Worm (Caenorhabditis elegans) whole organism, midembryonic: ENCODE measurements around the gene grd-2.

Experiments used
- T22C8.4 ChIP-seq: fragments of 200-800 bp; sonication (Bioruptor generic); IDR thresholded peaks from 2 replicates; pipeline ENCODE4 v1.3.6; 2022; ENCODE audit warnings: missing genetic modification characterization, missing compliant biosample characterization
- cog-1 ChIP-seq: sonication (generic microtip); optimal IDR thresholded peaks from 2 replicates; lab custom pipeline; 2016; ENCODE audit warnings: missing genetic modification characterization, missing compliant biosample characterization
- flt-1 ChIP-seq: fragments of 200-800 bp; sonication (Bioruptor generic); IDR thresholded peaks from 2 replicates; pipeline ENCODE4 v1.3.6; 2022; ENCODE audit warnings: missing genetic modification characterization, missing compliant biosample characterization
- klf-2 ChIP-seq: fragments of 200-800 bp; sonication (Bioruptor generic); conservative IDR thresholded peaks from 2 replicates; pipeline ENCODE4 v1.3.6; 2022; ENCODE audit warnings: missing genetic modification reagents, missing genetic modification characterization, missing compliant biosample characterization
- med-1 ChIP-seq: sonication (generic microtip); optimal IDR thresholded peaks from 2 replicates; lab custom pipeline; 2017; ENCODE audit warnings: missing genetic modification characterization, mild to moderate bottlenecking, missing compliant biosample characterization, antibody characterized with exemption, missing genetic modification reagents; ENCODE audit not compliant: insufficient read depth
- ref-1 ChIP-seq: fragments of 200-800 bp; sonication (Bioruptor generic); conservative IDR thresholded peaks from 2 replicates; pipeline ENCODE4 v1.3.6; 2022; ENCODE audit warnings: missing genetic modification reagents, missing genetic modification characterization, missing compliant biosample characterization
- tab-1 ChIP-seq: fragments of 200-800 bp; sonication (Bioruptor generic); IDR thresholded peaks from 2 replicates; pipeline ENCODE4 v1.3.6; 2022; ENCODE audit warnings: missing genetic modification characterization, missing compliant biosample characterization
- ztf-23 ChIP-seq: fragments of 200-800 bp; sonication (Bioruptor generic); IDR thresholded peaks from 2 replicates; pipeline ENCODE4 v1.3.6; 2022; ENCODE audit warnings: missing genetic modification reagents, missing genetic modification characterization, missing compliant biosample characterization
- ztf-29 ChIP-seq: fragments of 200-800 bp; sonication (Bioruptor generic); IDR thresholded peaks from 2 replicates; pipeline ENCODE4 v1.3.6; 2022; ENCODE audit warnings: missing genetic modification reagents, missing genetic modification characterization, missing compliant biosample characterization

The grd-2 gene

DNA sequence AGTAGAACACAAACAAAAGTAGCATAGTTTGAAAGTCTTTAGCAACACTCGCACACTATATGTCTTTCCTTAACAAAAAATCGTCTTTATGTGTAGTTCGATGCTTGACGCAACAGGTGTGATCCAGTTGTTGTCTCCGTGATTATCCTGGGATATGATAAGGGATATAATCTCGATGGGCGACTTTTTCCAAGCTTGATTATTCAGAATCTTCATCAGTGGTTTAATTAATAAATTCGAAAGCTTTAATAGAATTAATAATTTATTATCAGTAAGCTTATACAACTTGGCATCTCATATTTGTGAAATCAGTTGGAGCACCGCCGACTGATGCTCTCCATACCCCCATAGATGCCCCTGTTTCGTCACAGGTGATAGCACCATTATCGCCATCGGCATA, 9.0 kb downstream of the grd-2 start, which contains the start of gene F46B3.7:
Gene F46B3.7 (minus strand): TSS at position 101 of the 400 bp plus-strand sequence.
- no peak for TF ChIP-seq cog-1 (tag; lab: Kevin White, UChicago)

DNA sequence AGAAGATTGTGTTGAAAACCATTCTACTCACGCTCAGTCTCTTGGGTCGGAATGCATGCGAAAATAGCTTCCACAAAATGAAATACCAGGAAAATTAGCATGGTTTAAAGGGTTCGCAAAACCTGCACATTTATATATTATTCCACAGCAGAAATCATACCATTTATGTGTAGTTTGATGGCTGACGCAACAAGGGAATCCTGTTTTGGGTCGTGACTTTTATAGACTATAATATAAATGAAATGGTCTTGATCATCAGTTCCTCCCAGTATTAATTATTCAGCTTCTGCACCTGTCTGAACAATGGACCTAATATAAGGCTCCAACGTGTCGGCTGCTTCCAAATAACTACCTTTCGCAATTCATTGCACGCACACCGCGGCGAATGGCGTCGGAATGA, 13.5 kb downstream of the grd-2 start, which contains the start of gene F46B3.8:
Gene F46B3.8 (minus strand): TSS at position 101 of the 400 bp plus-strand sequence.
- TF ChIP-seq tab-1 (no peak), ref-1 (no peak), flt-1 (GFP tag; lab: Robert Waterston, UW) (no peak), T22C8.4 (GFP tag; lab: Robert Waterston, UW) (no peak), med-1 (GFP tag; lab: Kevin White, UChicago) (no peak), ztf-23 (GFP tag; lab: Robert Waterston, UW) (no peak), ztf-29 (no peak), cog-1 (tag; lab: Kevin White, UChicago) (no peak), klf-2 (GFP tag; lab: Robert Waterston, UW) (no peak)

DNA sequence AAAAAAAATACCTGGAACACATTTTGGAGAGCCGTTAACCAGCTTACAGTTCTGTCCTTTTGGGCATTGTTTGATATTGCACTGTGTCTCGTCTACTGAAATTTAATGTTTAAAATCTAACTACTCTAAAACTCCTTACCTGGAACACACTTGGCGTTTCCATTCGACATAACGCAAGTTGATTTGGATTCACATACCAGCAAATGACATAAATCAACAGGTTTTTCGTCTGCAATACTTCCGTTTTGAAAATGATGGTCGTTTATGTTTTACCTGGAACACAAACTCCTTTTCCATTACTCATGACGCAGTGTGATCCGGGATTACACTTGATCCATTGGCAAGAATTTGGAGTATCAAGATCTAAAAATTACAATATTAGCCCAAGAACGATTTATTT, 15.7 kb downstream of the grd-2 start:
- TF ChIP-seq klf-2 (GFP tag; lab: Robert Waterston, UW) (no peak), tab-1 (no peak), ztf-29 (no peak), med-1 (GFP tag; lab: Kevin White, UChicago) (no peak), flt-1 (GFP tag; lab: Robert Waterston, UW) (no peak), ztf-23 (GFP tag; lab: Robert Waterston, UW) (no peak), ref-1 (no peak), T22C8.4 (GFP tag; lab: Robert Waterston, UW) (no peak), cog-1 (tag; lab: Kevin White, UChicago) (no peak)

DNA sequence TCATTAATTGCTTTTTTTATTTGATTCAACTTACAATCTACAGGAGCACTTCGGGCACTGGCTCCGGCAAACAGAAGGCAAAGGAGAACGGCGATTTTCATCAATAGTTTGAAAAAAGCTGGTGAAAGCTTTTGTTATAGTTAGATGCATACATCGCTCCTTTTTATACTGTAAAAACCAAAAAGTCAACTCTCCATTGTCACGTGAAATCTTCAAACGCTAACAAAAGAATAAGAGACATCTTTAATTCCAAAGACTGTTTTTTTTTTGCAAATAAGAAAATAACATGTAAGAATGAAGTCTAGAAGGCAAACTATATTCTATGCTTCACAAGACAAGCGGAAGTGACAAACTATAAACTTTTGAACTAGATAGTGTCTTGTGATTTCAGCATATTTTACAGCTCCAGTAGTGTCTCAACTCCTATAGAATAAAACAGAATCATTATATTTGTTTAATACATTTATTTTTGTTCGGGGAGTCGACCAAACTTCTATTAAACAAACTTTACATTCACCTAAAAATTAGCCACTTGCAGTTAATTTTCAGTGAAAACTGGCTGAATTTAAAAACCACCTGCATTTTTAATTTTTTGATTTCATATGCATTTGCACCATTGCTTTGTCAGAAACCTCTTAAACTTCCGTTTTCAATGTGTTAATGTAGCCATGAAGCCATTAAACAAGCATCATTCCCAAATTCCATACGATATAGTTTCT, 16.6 kb downstream of the grd-2 start, which contains the start of the genes F46B3.9 and srz-18:
Gene F46B3.9 (minus strand): TSS at position 101 of the 719 bp plus-strand sequence.
Gene srz-18 (plus strand): TSS at position 669 of the 719 bp plus-strand sequence.
- TF ChIP-seq T22C8.4 (GFP tag; lab: Robert Waterston, UW): no peak
- no peak for TF ChIP-seq klf-2 (GFP tag; lab: Robert Waterston, UW)
- no peak for TF ChIP-seq cog-1 (tag; lab: Kevin White, UChicago)
- no peak for TF ChIP-seq tab-1
- TF ChIP-seq flt-1 (GFP tag; lab: Robert Waterston, UW): no peak
- no peak for TF ChIP-seq ztf-29
- TF ChIP-seq ztf-23 (GFP tag; lab: Robert Waterston, UW): no peak
- TF ChIP-seq med-1 (GFP tag; lab: Kevin White, UChicago): no peak
- no peak for TF ChIP-seq ref-1

DNA sequence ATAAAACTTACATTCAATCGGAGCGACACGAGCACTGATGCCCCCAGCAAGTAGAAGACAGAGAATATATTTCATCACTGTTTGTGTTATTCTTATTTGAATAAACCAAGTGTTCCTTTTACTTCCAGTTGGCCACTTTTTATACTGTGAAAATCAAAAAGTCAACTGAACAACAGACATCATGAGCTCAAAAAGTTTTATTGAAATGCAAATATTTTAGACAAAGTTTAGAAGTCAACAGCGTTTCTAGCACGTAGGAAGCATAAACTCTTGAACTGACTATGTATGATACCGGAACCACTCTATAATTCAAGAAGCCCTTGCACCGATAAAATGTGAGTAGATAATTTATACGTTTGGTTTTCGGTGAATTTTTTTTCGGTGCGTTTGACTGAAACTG, 21.7 kb downstream of the grd-2 start, which contains the start of gene F46B3.14:
Gene F46B3.14 (minus strand): TSS at position 101 of the 400 bp plus-strand sequence.
- TF ChIP-seq T22C8.4 (GFP tag; lab: Robert Waterston, UW): no peak
- no peak for TF ChIP-seq flt-1 (GFP tag; lab: Robert Waterston, UW)
- TF ChIP-seq ztf-23 (GFP tag; lab: Robert Waterston, UW): no peak
- TF ChIP-seq med-1 (GFP tag; lab: Kevin White, UChicago): no peak
- no peak for TF ChIP-seq ztf-29
- no peak for TF ChIP-seq cog-1 (tag; lab: Kevin White, UChicago)
- TF ChIP-seq ref-1: no peak
- TF ChIP-seq tab-1: no peak
- no peak for TF ChIP-seq klf-2 (GFP tag; lab: Robert Waterston, UW)

DNA sequence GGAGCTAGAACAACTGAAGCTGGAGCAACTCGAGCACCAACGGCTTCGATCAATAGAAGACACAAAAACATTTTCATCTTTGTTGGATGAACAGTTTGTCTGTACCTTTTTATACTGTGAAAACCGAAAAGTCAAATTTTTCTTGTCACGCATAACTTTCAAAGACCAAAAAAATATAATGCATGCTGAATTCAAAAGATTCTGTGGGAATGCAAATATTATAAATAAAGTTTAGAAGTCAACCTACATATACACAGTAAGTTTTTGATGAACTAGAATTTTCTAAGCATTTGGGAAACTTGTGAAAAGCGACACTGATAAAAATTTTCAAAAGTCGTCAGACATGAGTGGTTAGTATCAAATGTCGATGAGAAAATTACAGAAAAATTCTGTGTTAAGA, 24.0 kb downstream of the grd-2 start, which contains the start of gene F46B3.15:
Gene F46B3.15 (minus strand): TSS at position 101 of the 400 bp plus-strand sequence.
- no peak for TF ChIP-seq med-1 (GFP tag; lab: Kevin White, UChicago)
- no peak for TF ChIP-seq ztf-29
- no peak for TF ChIP-seq ztf-23 (GFP tag; lab: Robert Waterston, UW)
- TF ChIP-seq T22C8.4 (GFP tag; lab: Robert Waterston, UW): no peak
- TF ChIP-seq flt-1 (GFP tag; lab: Robert Waterston, UW): no peak
- no peak for TF ChIP-seq klf-2 (GFP tag; lab: Robert Waterston, UW)
- TF ChIP-seq tab-1: no peak
- no peak for TF ChIP-seq ref-1
- no peak for TF ChIP-seq cog-1 (tag; lab: Kevin White, UChicago)

DNA sequence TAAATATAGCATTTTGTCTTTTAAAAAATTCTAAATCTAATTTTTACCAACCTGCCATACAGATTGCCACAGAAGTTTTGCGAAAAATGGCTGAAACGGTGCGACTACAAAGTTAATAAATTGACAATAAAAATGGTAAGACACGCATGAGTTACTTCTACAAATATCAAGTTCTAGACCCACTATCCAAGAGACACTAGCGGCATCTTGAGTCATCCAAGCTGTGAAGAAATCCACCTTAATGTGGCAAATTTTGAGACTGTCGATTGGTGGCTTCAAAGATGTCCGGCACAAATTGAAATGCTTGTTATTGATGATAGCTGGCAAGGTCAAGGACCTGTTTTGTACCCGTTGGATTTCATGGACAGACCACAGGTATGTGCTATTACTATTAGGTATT, 24.7 kb downstream of the grd-2 start, which contains the start of gene F46B3.16:
Gene F46B3.16 (plus strand): TSS at position 301 of the 400 bp plus-strand sequence.
- TF ChIP-seq flt-1 (GFP tag; lab: Robert Waterston, UW) (no peak), ref-1 (no peak), ztf-23 (GFP tag; lab: Robert Waterston, UW) (no peak)

DNA sequence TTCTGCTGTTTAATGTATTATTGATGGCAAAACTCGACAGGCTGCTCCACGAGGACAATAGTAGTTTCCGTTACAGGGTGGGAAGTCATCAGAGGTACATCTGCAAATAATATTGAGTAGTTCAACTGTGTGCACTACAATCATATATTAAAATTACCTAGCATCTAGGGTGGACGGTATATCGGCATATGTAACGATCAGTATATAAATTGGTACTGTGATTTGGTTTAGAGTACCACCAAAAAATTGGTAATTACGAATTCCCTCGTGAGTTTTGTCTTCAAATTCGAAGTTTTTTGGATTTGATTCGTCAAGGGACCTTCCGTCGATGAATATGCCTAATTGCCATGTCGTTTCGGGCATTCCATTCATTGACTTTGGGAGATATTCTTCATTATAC, 27.3 kb downstream of the grd-2 start, which contains the start of gene ttr-13:
Gene ttr-13 (minus strand): TSS at position 101 of the 400 bp plus-strand sequence.
- TF ChIP-seq ztf-29 (no peak), cog-1 (tag; lab: Kevin White, UChicago) (no peak), ztf-23 (GFP tag; lab: Robert Waterston, UW) (no peak), med-1 (GFP tag; lab: Kevin White, UChicago) (no peak), T22C8.4 (GFP tag; lab: Robert Waterston, UW) (no peak), tab-1 (no peak), flt-1 (GFP tag; lab: Robert Waterston, UW) (no peak), ref-1 (no peak), klf-2 (GFP tag; lab: Robert Waterston, UW) (no peak)

DNA sequence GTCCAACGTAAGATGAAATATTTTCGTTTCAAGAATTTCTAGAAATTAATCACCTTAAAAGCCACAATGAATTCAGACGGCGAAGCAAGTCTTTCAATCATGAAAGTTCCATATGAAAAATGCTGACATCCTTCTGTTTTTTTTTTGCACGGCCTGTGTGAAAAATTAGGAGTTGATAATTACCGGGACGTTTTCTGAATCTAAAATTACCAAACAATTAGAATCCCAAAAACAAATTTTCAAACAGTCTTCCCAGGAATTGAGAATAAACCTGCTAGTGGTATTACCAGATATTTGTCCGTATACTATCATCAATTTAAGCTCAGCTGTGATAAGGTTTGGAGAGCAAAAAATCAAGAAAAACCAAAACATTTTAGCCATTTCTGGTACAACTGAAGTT, 28.8 kb downstream of the grd-2 start, which contains the start of gene Y44A6B.3:
Gene Y44A6B.3 (minus strand): TSS at position 101 of the 400 bp plus-strand sequence.
- TF ChIP-seq ref-1 (no peak), tab-1 (no peak), cog-1 (tag; lab: Kevin White, UChicago) (no peak), ztf-29 (no peak), T22C8.4 (GFP tag; lab: Robert Waterston, UW) (no peak), med-1 (GFP tag; lab: Kevin White, UChicago) (no peak), flt-1 (GFP tag; lab: Robert Waterston, UW) (no peak), klf-2 (GFP tag; lab: Robert Waterston, UW) (no peak), ztf-23 (GFP tag; lab: Robert Waterston, UW) (no peak)
